Fruit fly (Drosophila melanogaster) whole organism, embryonic: ENCODE results near the gene Rabex-5.
A peak's percentile ranks its signal among the peaks of the same experiment; 100 is the strongest.

Experiments
- Adf1 ChIP-seq: fragments of 200-800 bp; sonication (Bioruptor generic); IDR thresholded peaks from 2 replicates; pipeline ENCODE4 v1.3.6; 2022; ENCODE audit warnings: missing biosample characterization, missing genetic modification characterization
- Atf-2 ChIP-seq: fragments of 200-800 bp; sonication (Bioruptor generic); optimal IDR thresholded peaks from 2 replicates; lab custom pipeline; 2016; ENCODE audit warnings: missing biosample characterization, missing genetic modification characterization
- Bgb ChIP-seq: fragments of 200-800 bp; sonication (Bioruptor generic); IDR thresholded peaks from 2 replicates; pipeline ENCODE4 v1.3.6; 2022; ENCODE audit warnings: missing biosample characterization, missing genetic modification characterization; ENCODE audit not compliant: partially characterized antibody
- CG10959 ChIP-seq: fragments of 200-800 bp; sonication (Bioruptor generic); IDR thresholded peaks from 2 replicates; pipeline ENCODE4 v1.3.6; 2022; ENCODE audit warnings: missing biosample characterization, missing genetic modification characterization
- CG11085 ChIP-seq: fragments of 200-800 bp; sonication (Bioruptor generic); IDR thresholded peaks from 2 replicates; pipeline ENCODE4 v1.3.6; 2022; ENCODE audit warnings: missing biosample characterization, missing genetic modification characterization
- CG12236 ChIP-seq: fragments of 200-800 bp; sonication (Bioruptor generic); optimal IDR thresholded peaks from 2 replicates; lab custom pipeline; 2016; ENCODE audit warnings: missing biosample characterization, missing genetic modification characterization
- CG12942 ChIP-seq: fragments of 200-800 bp; sonication (Bioruptor generic); optimal IDR thresholded peaks from 3 replicates; lab custom pipeline; 2016; ENCODE audit warnings: missing biosample characterization, missing genetic modification characterization
- CG14860 ChIP-seq: fragments of 200-800 bp; sonication (Bioruptor generic); IDR thresholded peaks from 3 replicates; pipeline ENCODE4 v1.3.6; 2022; ENCODE audit warnings: missing biosample characterization, missing genetic modification characterization; ENCODE audit not compliant: partially characterized antibody
- CG14965 ChIP-seq: fragments of 200-800 bp; sonication (Bioruptor generic); optimal IDR thresholded peaks from 2 replicates; lab custom pipeline; 2016; ENCODE audit warnings: missing biosample characterization, missing genetic modification characterization, borderline replicate concordance
- CG15514 ChIP-seq: fragments of 200-800 bp; sonication (Bioruptor generic); optimal IDR thresholded peaks from 3 replicates; lab custom pipeline; 2017; ENCODE audit warnings: missing biosample characterization, missing genetic modification characterization, mild to moderate bottlenecking, moderate library complexity, missing genetic modification reagents
- CG15601 ChIP-seq: fragments of 200-800 bp; sonication (Bioruptor generic); optimal IDR thresholded peaks from 3 replicates; lab custom pipeline; 2019; ENCODE audit warnings: missing biosample characterization, mild to moderate bottlenecking, missing genetic modification characterization, moderate library complexity
- CG17912 ChIP-seq: fragments of 200-800 bp; sonication (Bioruptor generic); optimal IDR thresholded peaks from 2 replicates; lab custom pipeline; 2018; ENCODE audit warnings: missing biosample characterization, mild to moderate bottlenecking, missing genetic modification characterization
- CG18619 ChIP-seq: fragments of 200-800 bp; sonication (Bioruptor generic); optimal IDR thresholded peaks from 3 replicates; lab custom pipeline; 2017; ENCODE audit warnings: missing biosample characterization, mild to moderate bottlenecking, missing genetic modification characterization
- CG2712 ChIP-seq: fragments of 200-800 bp; optimal IDR thresholded peaks from 3 replicates; lab custom pipeline; 2019; ENCODE audit warnings: missing biosample characterization, mild to moderate bottlenecking, missing genetic modification characterization, moderate library complexity
- CG30020 ChIP-seq: fragments of 200-800 bp; optimal IDR thresholded peaks from 2 replicates; lab custom pipeline; 2019; ENCODE audit warnings: missing biosample characterization, mild to moderate bottlenecking, missing genetic modification characterization, moderate library complexity
- CG4730 ChIP-seq: fragments of 200-800 bp; sonication (Bioruptor generic); IDR thresholded peaks from 2 replicates; pipeline ENCODE4 v1.3.6; 2022; ENCODE audit warnings: missing biosample characterization, missing genetic modification characterization
- CG6791 ChIP-seq: fragments of 200-800 bp; sonication (Bioruptor generic); IDR thresholded peaks from 3 replicates; pipeline ENCODE4 v1.3.6; 2022; ENCODE audit warnings: missing biosample characterization, missing genetic modification characterization; ENCODE audit not compliant: partially characterized antibody
- CG7963 ChIP-seq: fragments of 200-800 bp; sonication (Bioruptor generic); IDR thresholded peaks from 3 replicates; pipeline ENCODE4 v1.3.6; 2022; ENCODE audit warnings: missing biosample characterization, missing genetic modification characterization; ENCODE audit not compliant: partially characterized antibody
- CG7987 ChIP-seq: fragments of 200-800 bp; sonication (Bioruptor generic); optimal IDR thresholded peaks from 2 replicates; lab custom pipeline; 2018; ENCODE audit warnings: missing biosample characterization, mild to moderate bottlenecking, missing genetic modification characterization, moderate library complexity
- CG9215 ChIP-seq: fragments of 200-800 bp; sonication (Bioruptor generic); IDR thresholded peaks from 2 replicates; pipeline ENCODE4 v1.3.6; 2022; ENCODE audit warnings: missing biosample characterization, missing genetic modification characterization
- Dll ChIP-seq: fragments of 200-800 bp; sonication (Bioruptor generic); IDR thresholded peaks from 4 replicates; pipeline ENCODE4 v1.3.6; 2022; ENCODE audit warnings: missing biosample characterization, missing genetic modification characterization; ENCODE audit not compliant: partially characterized antibody
- E2f2 ChIP-seq: fragments of 200-800 bp; sonication (Bioruptor generic); IDR thresholded peaks from 2 replicates; pipeline ENCODE4 v1.3.6; 2022; ENCODE audit warnings: missing biosample characterization, missing genetic modification characterization
- Ets65A ChIP-seq: fragments of 200-800 bp; sonication (Bioruptor generic); peaks from one replicate; lab custom pipeline; 2016; ENCODE audit warnings: missing biosample characterization, missing genetic modification characterization
- Ets97D ChIP-seq: fragments of 200-800 bp; sonication (Bioruptor generic); optimal IDR thresholded peaks from 3 replicates; lab custom pipeline; 2016; ENCODE audit warnings: missing biosample characterization, missing genetic modification characterization
- Fer1 ChIP-seq: fragments of 200-800 bp; sonication (Bioruptor generic); optimal IDR thresholded peaks from 2 replicates; lab custom pipeline; 2017; ENCODE audit warnings: missing biosample characterization, mild to moderate bottlenecking, missing genetic modification characterization
- Gug ChIP-seq: fragments of 200-800 bp; sonication (Bioruptor generic); IDR thresholded peaks from 4 replicates; pipeline ENCODE4 v1.3.6; 2022; ENCODE audit warnings: missing biosample characterization, missing genetic modification characterization
- H15 ChIP-seq: fragments of 200-800 bp; sonication (Bioruptor generic); IDR thresholded peaks from 3 replicates; pipeline ENCODE4 v1.3.6; 2022; ENCODE audit warnings: missing biosample characterization, missing genetic modification characterization
- HLH4C ChIP-seq: fragments of 200-800 bp; sonication (Bioruptor generic); IDR thresholded peaks from 3 replicates; pipeline ENCODE4 v1.3.6; 2022; ENCODE audit warnings: missing biosample characterization, missing genetic modification characterization; ENCODE audit not compliant: partially characterized antibody
- Hr51 ChIP-seq, 2 experiments: fragments of 200-800 bp; sonication (Bioruptor generic); optimal IDR thresholded peaks; 2 replicates in 1 of 2; 3 replicates in 1 of 2; lab custom pipeline; 2016 to 2018; ENCODE audit warnings: missing biosample characterization in 2 of 2, missing genetic modification characterization in 2 of 2, mild to moderate bottlenecking in 1 of 2, moderate library complexity in 1 of 2
- MBD-R2 ChIP-seq: fragments of 200-800 bp; sonication (Bioruptor generic); IDR thresholded peaks from 2 replicates; pipeline ENCODE4 v1.3.6; 2022; ENCODE audit warnings: missing biosample characterization, missing genetic modification characterization
- Med ChIP-seq: fragments of 200-800 bp; sonication (Bioruptor generic); peaks from one replicate; lab custom pipeline; 2016; ENCODE audit warnings: missing biosample characterization, missing genetic modification characterization, mild to moderate bottlenecking, inconsistent platforms, moderate library complexity
- Mrtf ChIP-seq: fragments of 200-800 bp; sonication (Bioruptor generic); IDR thresholded peaks from 3 replicates; pipeline ENCODE4 v1.3.6; 2022; ENCODE audit warnings: missing biosample characterization, missing genetic modification characterization
- ab ChIP-seq: fragments of 200-800 bp; sonication (Bioruptor generic); optimal IDR thresholded peaks from 2 replicates; lab custom pipeline; 2016; ENCODE audit warnings: missing biosample characterization, missing genetic modification characterization
- ash1 ChIP-seq: fragments of 200-800 bp; sonication (Bioruptor generic); optimal IDR thresholded peaks from 2 replicates; lab custom pipeline; 2018; ENCODE audit warnings: missing biosample characterization, mild to moderate bottlenecking, missing genetic modification characterization
- ato ChIP-seq: fragments of 200-800 bp; sonication (Bioruptor generic); IDR thresholded peaks from 2 replicates; pipeline ENCODE4 v1.3.6; 2022; ENCODE audit warnings: missing biosample characterization, missing genetic modification characterization; ENCODE audit not compliant: partially characterized antibody
- ci ChIP-seq: fragments of 200-800 bp; sonication (Bioruptor generic); IDR thresholded peaks from 3 replicates; pipeline ENCODE4 v1.3.6; 2022; ENCODE audit warnings: missing biosample characterization, missing genetic modification characterization
- crp ChIP-seq, 2 experiments: fragments of 200-800 bp; sonication (Bioruptor generic); optimal IDR thresholded peaks; 2 replicates in 1 of 2; 3 replicates in 1 of 2; lab custom pipeline; 2017; ENCODE audit warnings: missing biosample characterization in 2 of 2, missing genetic modification characterization in 2 of 2, mild to moderate bottlenecking in 1 of 2, moderate library complexity in 1 of 2
- dimm ChIP-seq: fragments of 200-800 bp; sonication (Bioruptor generic); IDR thresholded peaks from 2 replicates; pipeline ENCODE4 v1.3.6; 2022; ENCODE audit warnings: missing biosample characterization, missing genetic modification characterization
- ftz-f1 ChIP-seq: fragments of 200-800 bp; sonication (Bioruptor generic); optimal IDR thresholded peaks from 2 replicates; lab custom pipeline; 2016; ENCODE audit warnings: missing biosample characterization, missing genetic modification characterization
- hbn ChIP-seq: fragments of 200-800 bp; sonication (Bioruptor generic); IDR thresholded peaks from 2 replicates; pipeline ENCODE4 v1.3.6; 2022; ENCODE audit warnings: missing biosample characterization, missing genetic modification characterization; ENCODE audit not compliant: partially characterized antibody
- hth ChIP-seq: fragments of >200 bp; optimal IDR thresholded peaks from 2 replicates; lab custom pipeline; 2017; ENCODE audit warnings: inconsistent platforms
- jigr1 ChIP-seq: fragments of 200-800 bp; sonication (Bioruptor generic); IDR thresholded peaks from 3 replicates; pipeline ENCODE4 v1.3.6; 2022; ENCODE audit warnings: missing biosample characterization, missing genetic modification characterization
- lola ChIP-seq, 3 experiments: fragments of >200 bp in 2 of 3; fragments of 200-800 bp in 1 of 3; sonication (Bioruptor generic) in 1 of 3; optimal IDR thresholded peaks; 2 replicates each; lab custom pipeline; 2017 to 2019; ENCODE audit warnings: missing biosample characterization in 3 of 3, missing genetic modification characterization in 3 of 3, mild to moderate bottlenecking in 1 of 3, moderate library complexity in 1 of 3
- pho ChIP-seq: fragments of 200-800 bp; sonication (Bioruptor generic); optimal IDR thresholded peaks from 2 replicates; lab custom pipeline; 2016; ENCODE audit warnings: missing biosample characterization, missing genetic modification characterization
- pzg ChIP-seq: fragments of 200-800 bp; sonication (Bioruptor generic); optimal IDR thresholded peaks from 3 replicates; lab custom pipeline; 2018; ENCODE audit warnings: missing biosample characterization, mild to moderate bottlenecking, missing genetic modification characterization, moderate library complexity
- sens ChIP-seq: fragments of 200-800 bp; sonication (Bioruptor generic); peaks from one replicate; lab custom pipeline; 2016; ENCODE audit warnings: missing biosample characterization, missing genetic modification characterization
- trem ChIP-seq: fragments of 200-800 bp; optimal IDR thresholded peaks from 3 replicates; lab custom pipeline; 2019; ENCODE audit warnings: missing biosample characterization, mild to moderate bottlenecking, missing genetic modification characterization, moderate library complexity
- ttk ChIP-seq: fragments of 200-800 bp; sonication (Bioruptor generic); IDR thresholded peaks from 2 replicates; pipeline ENCODE4 v2.1.2; 2022; ENCODE audit warnings: missing biosample characterization, missing genetic modification characterization
- vvl ChIP-seq: fragments of 200-800 bp; sonication (Bioruptor generic); IDR thresholded peaks from 2 replicates; pipeline ENCODE4 v1.3.6; 2022; ENCODE audit warnings: missing biosample characterization, missing genetic modification characterization
- zen ChIP-seq: fragments of 200-800 bp; sonication (Bioruptor generic); optimal IDR thresholded peaks from 3 replicates; lab custom pipeline; 2018; ENCODE audit warnings: missing biosample characterization, mild to moderate bottlenecking, missing genetic modification characterization, moderate library complexity

Rabex-5 gene

dm6 chr3L:1318241-1318640, 22.5 kb downstream of the Rabex-5 start, which contains the start of gene Myo61F (continued):
- TF ChIP-seq Ets65A (GFP tag; lab: Kevin White, UChicago), result no peak
- peak; percentile 54; the same call in 3 of the 4 replicates for TF ChIP-seq Dll (GFP tag; lab: Robert Waterston, UW)
- TF ChIP-seq Bgb (GFP tag; lab: Robert Waterston, UW), result peak; percentile 58
- TF ChIP-seq E2f2 (GFP tag; lab: Robert Waterston, UW), result peak; percentile 89
- no peak for TF ChIP-seq CG14965 (GFP tag; lab: Kevin White, UChicago)
- TF ChIP-seq CG17912 (GFP tag; lab: Kevin White, UChicago), result no peak
- peak; percentile 67 for TF ChIP-seq Med (GFP tag; lab: Kevin White, UChicago)
- no peak for TF ChIP-seq ttk (GFP tag; lab: Robert Waterston, UW)
- no peak for TF ChIP-seq CG9215
- no peak for TF ChIP-seq CG10959 (GFP tag; lab: Robert Waterston, UW)
- no peak for TF ChIP-seq CG11085
- no peak for TF ChIP-seq lola (GFP tag; optimal IDR thresholded peaks at IDR 0.05; lab: Kevin White, UChicago)
- TF ChIP-seq Gug (GFP tag; lab: Robert Waterston, UW), result no peak
- TF ChIP-seq CG4730, result no peak
- peak; percentile 20 for TF ChIP-seq CG7987 (GFP tag; lab: Kevin White, UChicago)
- peak; percentile 46; the same call in 1 of the 3 replicates for TF ChIP-seq CG14860
- TF ChIP-seq CG18619 (GFP tag; lab: Kevin White, UChicago), result no peak
- TF ChIP-seq H15, result no peak
- TF ChIP-seq sens (GFP tag; lab: Kevin White, UChicago), result peak; percentile 27
- TF ChIP-seq ato (GFP tag; lab: Robert Waterston, UW), result peak; percentile 44; the same call in 1 of the 2 replicates
- peak; percentile 74 for TF ChIP-seq pzg (GFP tag; lab: Kevin White, UChicago)
- TF ChIP-seq vvl (GFP tag; lab: Robert Waterston, UW), result peak; percentile 74
- peak; percentile 34; the same call in 1 of the 3 replicates for TF ChIP-seq ci
- TF ChIP-seq Hr51 (GFP tag; optimal IDR thresholded peaks at IDR 0.05; lab: Kevin White, UChicago), result no peak
- TF ChIP-seq jigr1, result no peak
- TF ChIP-seq CG12942 (GFP tag; lab: Kevin White, UChicago), result no peak
- no peak for TF ChIP-seq zen
- peak; percentile 63 for TF ChIP-seq CG15514 (GFP tag; lab: Kevin White, UChicago)
- TF ChIP-seq crp (GFP tag; optimal IDR thresholded peaks at IDR 0.05; lab: Kevin White, UChicago), result peak in 1 of 2 experiments; percentile 89
- peak; percentile 15 for TF ChIP-seq Fer1
- TF ChIP-seq CG7963 (GFP tag; lab: Robert Waterston, UW), result 0 out of 3 replicates have a peak, but pooled peaks have one; percentile 61
- TF ChIP-seq CG15601 (tag; lab: Kevin White, UChicago), result peak; percentile 54
- no peak for TF ChIP-seq ab (GFP tag; lab: Kevin White, UChicago)
- peak; percentile 12 for TF ChIP-seq Ets97D (GFP tag; lab: Kevin White, UChicago)
- TF ChIP-seq trem (tag; lab: Kevin White, UChicago), result peak; percentile 98
- TF ChIP-seq CG12236 (GFP tag; lab: Kevin White, UChicago), result no peak
- TF ChIP-seq CG6791, result peak; percentile 66
- TF ChIP-seq CG30020, result no peak
- TF ChIP-seq HLH4C (GFP tag; lab: Robert Waterston, UW), result peak; percentile 75
- TF ChIP-seq Adf1 (GFP tag; lab: Robert Waterston, UW), result peak; percentile 88
- TF ChIP-seq pho (GFP tag; lab: Kevin White, UChicago), result no peak
- no peak for TF ChIP-seq Atf-2 (GFP tag; lab: Kevin White, UChicago)
- TF ChIP-seq hbn, result peak; percentile 48
- no peak for TF ChIP-seq hth (lab: Kevin White, UChicago)
- no peak for TF ChIP-seq Mrtf
- no peak for TF ChIP-seq CG2712 (tag; lab: Kevin White, UChicago)
- TF ChIP-seq MBD-R2 (GFP tag; lab: Robert Waterston, UW), result peak; percentile 59
- no peak for TF ChIP-seq dimm (GFP tag; lab: Robert Waterston, UW)
- no peak for TF ChIP-seq ftz-f1 (GFP tag; lab: Kevin White, UChicago)
- no peak for TF ChIP-seq ash1 (GFP tag; lab: Kevin White, UChicago)
